Worm (Caenorhabditis elegans): ENCODE data around the gene srx-86.

ce11 chrV:11533365-11533949, 29.3 kb upstream of the srx-86 start:
- TF ChIP-seq ama-1 (optimal IDR thresholded peaks at IDR 0.05), result no peak
- no peak for TF ChIP-seq ama-1 (GFP tag; optimal IDR thresholded peaks at IDR 0.05)
- no peak for TF ChIP-seq ccch-3 (GFP tag; optimal IDR thresholded peaks at IDR 0.05)
- TF ChIP-seq nhr-120 (GFP tag; IDR thresholded peaks at IDR 0.05), result no peak
- no peak for TF ChIP-seq unc-62 (GFP tag; optimal IDR thresholded peaks at IDR 0.05)
- TF ChIP-seq dpl-1 (GFP tag; optimal IDR thresholded peaks at IDR 0.05), result no peak
